Worm (Caenorhabditis elegans) whole organism, young adult: ENCODE measurements around the gene F12A10.1.

Experiments used
- B0336.3 ChIP-seq: fragments of 200-800 bp; sonication (Bioruptor generic); IDR thresholded peaks from 2 replicates; pipeline ENCODE4 v1.3.6; 2022; ENCODE audit warnings: missing genetic modification characterization, missing compliant biosample characterization
- C17E4.6 ChIP-seq: fragments of 200-800 bp; sonication (Bioruptor generic); IDR thresholded peaks from 2 replicates; pipeline ENCODE4 v1.3.6; 2022; ENCODE audit warnings: missing genetic modification reagents, missing genetic modification characterization, missing compliant biosample characterization
- F22D6.2 ChIP-seq: sonication (generic microtip); optimal IDR thresholded peaks from 2 replicates; lab custom pipeline; 2016; ENCODE audit warnings: mild to moderate bottlenecking, missing genetic modification characterization, missing compliant biosample characterization
- F23B12.7 ChIP-seq: sonication (generic microtip); optimal IDR thresholded peaks from 2 replicates; lab custom pipeline; 2017; ENCODE audit warnings: missing genetic modification characterization, mild to moderate bottlenecking, missing compliant biosample characterization, antibody characterized with exemption, moderate library complexity; ENCODE audit not compliant: insufficient read depth
- F33H1.4 ChIP-seq: fragments of 200-800 bp; sonication (Bioruptor generic); IDR thresholded peaks from 2 replicates; pipeline ENCODE4 v1.3.6; 2022; ENCODE audit warnings: missing genetic modification reagents, missing genetic modification characterization, missing compliant biosample characterization
- F37B4.10 ChIP-seq: fragments of 200-800 bp; sonication (Bioruptor generic); IDR thresholded peaks from 2 replicates; pipeline ENCODE4 v1.3.6; 2022; ENCODE audit warnings: missing genetic modification characterization, missing compliant biosample characterization
- T07F8.4 ChIP-seq: sonication (generic microtip); optimal IDR thresholded peaks from 2 replicates; lab custom pipeline; 2016; ENCODE audit warnings: mild to moderate bottlenecking, missing genetic modification characterization, moderate library complexity, missing compliant biosample characterization
- T26A5.8 ChIP-seq: sonication (generic microtip); optimal IDR thresholded peaks from 2 replicates; lab custom pipeline; 2016; ENCODE audit warnings: missing genetic modification characterization, missing compliant biosample characterization
- Y56A3A.18 ChIP-seq: fragments of 200-800 bp; sonication (Bioruptor generic); IDR thresholded peaks from 2 replicates; pipeline ENCODE4 v1.3.6; 2022; ENCODE audit warnings: missing genetic modification reagents, missing genetic modification characterization, missing compliant biosample characterization
- Y67H2A.10 ChIP-seq: fragments of 200-800 bp; sonication (Bioruptor generic); conservative IDR thresholded peaks from 2 replicates; pipeline ENCODE4 v1.3.6; 2022; ENCODE audit warnings: missing genetic modification reagents, missing genetic modification characterization, missing compliant biosample characterization
- Y79H2A.3 ChIP-seq: fragments of 200-800 bp; sonication (Bioruptor generic); conservative IDR thresholded peaks from 2 replicates; pipeline ENCODE4 v1.3.6; 2022; ENCODE audit warnings: missing genetic modification reagents, missing genetic modification characterization, missing compliant biosample characterization
- aptf-2 ChIP-seq: fragments of 200-800 bp; sonication (Bioruptor generic); conservative IDR thresholded peaks from 2 replicates; pipeline ENCODE4 v1.3.6; 2022; ENCODE audit warnings: missing genetic modification reagents, missing genetic modification characterization, missing compliant biosample characterization
- attf-5 ChIP-seq: fragments of 200-800 bp; sonication (Bioruptor generic); optimal IDR thresholded peaks from 2 replicates; lab custom pipeline; 2018; ENCODE audit warnings: mild to moderate bottlenecking, missing genetic modification characterization, missing compliant biosample characterization
- ceh-27 ChIP-seq: fragments of 200-800 bp; sonication (Bioruptor generic); optimal IDR thresholded peaks from 2 replicates; lab custom pipeline; 2018; ENCODE audit warnings: mild to moderate bottlenecking, missing genetic modification characterization, moderate library complexity, missing compliant biosample characterization
- ceh-58 ChIP-seq: fragments of 200-800 bp; sonication (Bioruptor generic); IDR thresholded peaks from 2 replicates; pipeline ENCODE4 v1.3.6; 2022; ENCODE audit warnings: missing genetic modification characterization, missing compliant biosample characterization
- chd-7 ChIP-seq: sonication (generic microtip); optimal IDR thresholded peaks from 2 replicates; lab custom pipeline; 2016; ENCODE audit warnings: mild to moderate bottlenecking, missing genetic modification characterization, moderate library complexity, missing compliant biosample characterization
- dox-1 ChIP-seq: fragments of 200-800 bp; sonication (Bioruptor generic); IDR thresholded peaks from 2 replicates; pipeline ENCODE4 v1.3.6; 2022; ENCODE audit warnings: missing genetic modification reagents, missing genetic modification characterization, missing compliant biosample characterization
- dpl-1 ChIP-seq: fragments of 150-350 bp; optimal IDR thresholded peaks from 2 replicates; lab custom pipeline; 2014; ENCODE audit warnings: missing biosample characterization, missing genetic modification reagents, missing genetic modification characterization
- ekl-4 ChIP-seq: fragments of 200-800 bp; sonication (Bioruptor generic); IDR thresholded peaks from 2 replicates; pipeline ENCODE4 v1.3.6; 2022; ENCODE audit warnings: missing genetic modification reagents, missing genetic modification characterization, missing compliant biosample characterization
- gei-17 ChIP-seq: fragments of 200-800 bp; sonication (Bioruptor generic); optimal IDR thresholded peaks from 2 replicates; lab custom pipeline; 2018; ENCODE audit warnings: mild to moderate bottlenecking, missing genetic modification characterization, missing compliant biosample characterization
- him-1 ChIP-seq: sonication (generic microtip); optimal IDR thresholded peaks from 2 replicates; lab custom pipeline; 2016; ENCODE audit warnings: missing genotype, missing genetic modification reagents, missing genetic modification characterization, missing compliant biosample characterization
- hlh-12 ChIP-seq: sonication (generic microtip); optimal IDR thresholded peaks from 2 replicates; lab custom pipeline; 2016; ENCODE audit warnings: missing genetic modification characterization, missing compliant biosample characterization
- hlh-26 ChIP-seq: fragments of 200-800 bp; sonication (Bioruptor generic); conservative IDR thresholded peaks from 2 replicates; pipeline ENCODE4 v1.3.6; 2022; ENCODE audit warnings: missing genetic modification reagents, missing genetic modification characterization, missing compliant biosample characterization
- hrde-1 ChIP-seq: sonication (generic microtip); optimal IDR thresholded peaks from 2 replicates; lab custom pipeline; 2016; ENCODE audit warnings: missing genetic modification characterization, mild to moderate bottlenecking, missing compliant biosample characterization, moderate library complexity, missing genotype, missing genetic modification reagents, borderline replicate concordance
- hsf-1 ChIP-seq: fragments of 200-800 bp; sonication (Bioruptor generic); IDR thresholded peaks from 2 replicates; pipeline ENCODE4 v1.3.6; 2022; ENCODE audit warnings: missing genetic modification reagents, missing genetic modification characterization, missing compliant biosample characterization
- lin-35 ChIP-seq, 3 experiments: fragments of 150-350 bp in 2 of 3; sonication (generic microtip) in 1 of 3; optimal IDR thresholded peaks; 2 replicates each; lab custom pipeline; 2014 to 2018; ENCODE audit warnings: missing biosample characterization in 3 of 3, missing genetic modification characterization in 3 of 3, missing genetic modification reagents in 3 of 3
- lin-40 ChIP-seq: sonication (generic microtip); optimal IDR thresholded peaks from 2 replicates; lab custom pipeline; 2016; ENCODE audit warnings: missing genetic modification characterization, mild to moderate bottlenecking, missing compliant biosample characterization, missing genotype, missing genetic modification reagents
- lsl-1 ChIP-seq: fragments of 200-800 bp; sonication (Bioruptor generic); optimal IDR thresholded peaks from 2 replicates; lab custom pipeline; 2018; ENCODE audit warnings: mild to moderate bottlenecking, missing genetic modification characterization, moderate library complexity, missing compliant biosample characterization
- madf-10 ChIP-seq: sonication (generic microtip); optimal IDR thresholded peaks from 2 replicates; lab custom pipeline; 2016; ENCODE audit warnings: mild to moderate bottlenecking, missing genetic modification characterization, missing compliant biosample characterization
- madf-3 ChIP-seq: fragments of 200-800 bp; sonication (Bioruptor generic); IDR thresholded peaks from 2 replicates; pipeline ENCODE4 v1.3.6; 2022; ENCODE audit warnings: missing genetic modification reagents, missing genetic modification characterization, missing compliant biosample characterization
- madf-6 ChIP-seq: fragments of 200-800 bp; sonication (Bioruptor generic); IDR thresholded peaks from 2 replicates; pipeline ENCODE4 v1.3.6; 2022; ENCODE audit warnings: missing genetic modification reagents, missing genetic modification characterization, missing compliant biosample characterization
- mcd-1 ChIP-seq: fragments of 200-800 bp; sonication (Bioruptor generic); IDR thresholded peaks from 2 replicates; pipeline ENCODE4 v1.3.6; 2022; ENCODE audit warnings: missing genetic modification reagents, missing genetic modification characterization, missing compliant biosample characterization
- mel-28 ChIP-seq: sonication (generic microtip); optimal IDR thresholded peaks from 2 replicates; lab custom pipeline; 2016; ENCODE audit warnings: borderline replicate concordance, mild to moderate bottlenecking, missing genetic modification characterization, missing compliant biosample characterization
- mxl-1 ChIP-seq: sonication (generic microtip); optimal IDR thresholded peaks from 2 replicates; lab custom pipeline; 2016; ENCODE audit warnings: missing genetic modification characterization, missing compliant biosample characterization
- nfya-2 ChIP-seq: fragments of 200-800 bp; sonication (Bioruptor generic); IDR thresholded peaks from 2 replicates; pipeline ENCODE4 v1.3.6; 2022; ENCODE audit warnings: missing genetic modification reagents, missing genetic modification characterization, missing compliant biosample characterization
- nfyb-1 ChIP-seq: fragments of 200-800 bp; sonication (Bioruptor generic); IDR thresholded peaks from 2 replicates; pipeline ENCODE4 v1.3.6; 2022; ENCODE audit warnings: missing genetic modification reagents, missing genetic modification characterization, missing compliant biosample characterization
- nhr-80 ChIP-seq: sonication (generic microtip); optimal IDR thresholded peaks from 2 replicates; lab custom pipeline; 2016; ENCODE audit warnings: missing genetic modification characterization, missing compliant biosample characterization
- pha-4 ChIP-seq: fragments of 150-350 bp; sonication (generic microtip); optimal IDR thresholded peaks from 2 replicates; lab custom pipeline; 2014; ENCODE audit warnings: missing biosample characterization, missing genetic modification reagents, missing genetic modification characterization
- rcor-1 ChIP-seq: fragments of 200-800 bp; sonication (Bioruptor generic); IDR thresholded peaks from 2 replicates; pipeline ENCODE4 v1.3.6; 2022; ENCODE audit warnings: missing genetic modification reagents, missing genetic modification characterization, missing compliant biosample characterization
- rec-8 ChIP-seq, 2 experiments: sonication (generic microtip); optimal IDR thresholded peaks; 2 replicates each; lab custom pipeline; 2016; ENCODE audit warnings: mild to moderate bottlenecking in 2 of 2, missing genetic modification characterization in 2 of 2, missing genetic modification reagents in 2 of 2, missing genotype in 2 of 2, missing biosample characterization in 1 of 2, missing compliant biosample characterization in 1 of 2, moderate library complexity in 1 of 2
- repo-1 ChIP-seq: sonication (generic microtip); optimal IDR thresholded peaks from 2 replicates; lab custom pipeline; 2017; ENCODE audit warnings: mild to moderate bottlenecking, missing genetic modification characterization, missing compliant biosample characterization
- snpc-3.4 ChIP-seq: sonication (generic microtip); optimal IDR thresholded peaks from 2 replicates; lab custom pipeline; 2017; ENCODE audit warnings: missing genetic modification characterization, mild to moderate bottlenecking, missing compliant biosample characterization, antibody characterized with exemption, moderate library complexity, missing genotype, missing genetic modification reagents
- somi-1 ChIP-seq: fragments of 200-800 bp; sonication (Bioruptor generic); optimal IDR thresholded peaks from 2 replicates; lab custom pipeline; 2018; ENCODE audit warnings: mild to moderate bottlenecking, missing genetic modification characterization, missing compliant biosample characterization
- sptf-2 ChIP-seq: fragments of 200-800 bp; sonication (Bioruptor generic); optimal IDR thresholded peaks from 2 replicates; lab custom pipeline; 2018; ENCODE audit warnings: mild to moderate bottlenecking, missing genetic modification characterization, missing compliant biosample characterization
- tlf-1 ChIP-seq: fragments of 200-800 bp; sonication (Bioruptor generic); optimal IDR thresholded peaks from 2 replicates; lab custom pipeline; 2018; ENCODE audit warnings: mild to moderate bottlenecking, missing genetic modification characterization, missing compliant biosample characterization
- unc-62 ChIP-seq: fragments of 150-350 bp; optimal IDR thresholded peaks from 2 replicates; lab custom pipeline; 2014; ENCODE audit warnings: missing biosample characterization, missing genetic modification reagents, missing genetic modification characterization
- xnd-1 ChIP-seq: sonication (generic microtip); optimal IDR thresholded peaks from 2 replicates; lab custom pipeline; 2016; ENCODE audit warnings: missing genotype, missing genetic modification reagents, missing genetic modification characterization, missing compliant biosample characterization
- ztf-22 ChIP-seq: fragments of 200-800 bp; sonication (Bioruptor generic); optimal IDR thresholded peaks from 2 replicates; lab custom pipeline; 2018; ENCODE audit warnings: mild to moderate bottlenecking, missing genetic modification characterization, moderate library complexity, missing compliant biosample characterization
- ztf-25 ChIP-seq: fragments of 200-800 bp; sonication (Bioruptor generic); IDR thresholded peaks from 2 replicates; pipeline ENCODE4 v1.3.6; 2022; ENCODE audit warnings: missing genetic modification reagents, missing genetic modification characterization, missing compliant biosample characterization

F12A10.1 gene

ce11 chrII:5473946-5474423, 22.4 kb upstream of the F12A10.1 start, which contains the start of gene mrps-16 (continued):
- TF ChIP-seq unc-62 (GFP tag; lab: Kevin White, UChicago) (no peak), mcd-1 (GFP tag; lab: Robert Waterston, UW) (peak; percentile 26; the same call in 1 of the 2 replicates), chd-7 (tag; lab: Kevin White, UChicago) (no peak), B0336.3 (GFP tag; lab: Robert Waterston, UW) (no peak), ceh-58 (GFP tag; lab: Robert Waterston, UW) (no peak), mel-28 (tag; lab: Kevin White, UChicago) (no peak), rcor-1 (GFP tag; lab: Robert Waterston, UW) (no peak), tlf-1 (GFP tag; lab: Kevin White, UChicago) (no peak), C17E4.6 (no peak), F33H1.4 (GFP tag; lab: Robert Waterston, UW) (peak; percentile 42), lsl-1 (GFP tag; lab: Kevin White, UChicago) (peak; percentile 40), F23B12.7 (no peak), T07F8.4 (tag; lab: Kevin White, UChicago) (no peak), F37B4.10 (GFP tag; lab: Robert Waterston, UW) (no peak), ztf-25 (GFP tag; lab: Robert Waterston, UW) (no peak), rec-8 (tag; optimal IDR thresholded peaks at IDR 0.05; lab: Kevin White, UChicago) (no peak), hlh-12 (tag; lab: Kevin White, UChicago) (no peak), dpl-1 (GFP tag; lab: Kevin White, UChicago) (peak; percentile 71), aptf-2 (GFP tag; lab: Robert Waterston, UW) (no peak), madf-10 (tag; lab: Kevin White, UChicago) (no peak), snpc-3.4 (tag; lab: Kevin White, UChicago) (no peak), lin-40 (tag; lab: Kevin White, UChicago) (peak; percentile 23), hlh-26 (no peak), nhr-80 (tag; lab: Kevin White, UChicago) (no peak), lin-35 (GFP tag; optimal IDR thresholded peaks at IDR 0.05; lab: Kevin White, UChicago) (peak in 2 of 3 experiments; percentile 27 to 91), madf-3 (GFP tag; lab: Robert Waterston, UW) (0 out of 2 replicates have a peak, but pooled peaks have one; percentile 50), sptf-2 (GFP tag; lab: Kevin White, UChicago) (no peak), T26A5.8 (no peak), ekl-4 (GFP tag; lab: Robert Waterston, UW) (no peak), xnd-1 (tag; lab: Kevin White, UChicago) (peak; percentile 18), hsf-1 (no peak), somi-1 (GFP tag; lab: Kevin White, UChicago) (no peak), gei-17 (no peak), nfya-2 (GFP tag; lab: Robert Waterston, UW) (no peak), Y79H2A.3 (GFP tag; lab: Robert Waterston, UW) (no peak), F22D6.2 (tag; lab: Kevin White, UChicago) (no peak), ceh-27 (GFP tag; lab: Kevin White, UChicago) (no peak), Y67H2A.10 (GFP tag; lab: Robert Waterston, UW) (no peak), madf-6 (peak; percentile 83), him-1 (tag; lab: Kevin White, UChicago) (no peak), hrde-1 (tag; lab: Kevin White, UChicago) (no peak), nfyb-1 (GFP tag; lab: Robert Waterston, UW) (no peak), mxl-1 (tag; lab: Kevin White, UChicago) (no peak), pha-4 (no peak), attf-5 (GFP tag; lab: Kevin White, UChicago) (no peak), repo-1 (tag; lab: Kevin White, UChicago) (no peak), ztf-22 (no peak), dox-1 (GFP tag; lab: Robert Waterston, UW) (no peak), Y56A3A.18 (GFP tag; lab: Robert Waterston, UW) (no peak)
